Fruit fly (Drosophila melanogaster) whole organism, prepupa: ENCODE measurements around the gene CG44140.
"Not testable (repeated sequence)": the region's sequence is repeated elsewhere in the genome, so short reads cannot be mapped to it uniquely, and the experiment has no call there.

Experiments
- CG6276 ChIP-seq: fragments of 200-800 bp; sonication (Bioruptor generic); optimal IDR thresholded peaks from 2 replicates; lab custom pipeline; 2017; ENCODE audit warnings: missing biosample characterization, mild to moderate bottlenecking, missing genetic modification characterization
- CG8632 ChIP-seq: fragments of 200-800 bp; sonication (Bioruptor generic); optimal IDR thresholded peaks from 3 replicates; lab custom pipeline; 2016; ENCODE audit warnings: missing biosample characterization, missing genetic modification characterization
- Eip93F ChIP-seq: fragments of 200-800 bp; sonication (Bioruptor generic); optimal IDR thresholded peaks from 2 replicates; lab custom pipeline; 2016; ENCODE audit warnings: missing biosample characterization, mild to moderate bottlenecking, missing genetic modification characterization
- Hr39 ChIP-seq: fragments of 200-800 bp; sonication (Bioruptor generic); optimal IDR thresholded peaks from 2 replicates; lab custom pipeline; 2016; ENCODE audit warnings: missing biosample characterization, missing genetic modification characterization
- esn ChIP-seq: fragments of 200-800 bp; sonication (Bioruptor generic); optimal IDR thresholded peaks from 2 replicates; lab custom pipeline; 2016; ENCODE audit warnings: missing biosample characterization, mild to moderate bottlenecking, missing genetic modification characterization, moderate library complexity
- ss ChIP-seq, 2 experiments: fragments of 200-800 bp; sonication (Bioruptor generic); optimal IDR thresholded peaks; 2 replicates in 1 of 2; 3 replicates in 1 of 2; lab custom pipeline; 2017 to 2018; ENCODE audit warnings: mild to moderate bottlenecking in 2 of 2, missing biosample characterization in 2 of 2, missing genetic modification characterization in 2 of 2, moderate library complexity in 1 of 2

dm6 chr2L:15676002-15676401 is 18.3 kb downstream of the CG44140 start, which contains the start of gene CG43923:
- TF ChIP-seq ss (GFP tag; optimal IDR thresholded peaks at IDR 0.05; lab: Kevin White, UChicago); CG6276 (GFP tag; lab: Kevin White, UChicago); Hr39; Eip93F (GFP tag; lab: Kevin White, UChicago); esn (GFP tag; lab: Kevin White, UChicago); CG8632 (GFP tag; lab: Kevin White, UChicago): not testable (repeated sequence)
